Fruit fly (Drosophila melanogaster): ENCODE measurements around the gene comt.

comt gene

dm6 chrX:13214056-13214455 is 44.8 kb upstream of the comt start (continued):
- TF ChIP-seq CG8319 (GFP tag; optimal IDR thresholded peaks at IDR 0.05) (peak; percentile 43), spab (GFP tag; optimal IDR thresholded peaks at IDR 0.05) (no peak), CG34406 (GFP tag; optimal IDR thresholded peaks at IDR 0.05) (peak; percentile 46), Smox (GFP tag; optimal IDR thresholded peaks at IDR 0.05) (peak; percentile 58), CG3032 (tag; optimal IDR thresholded peaks at IDR 0.05) (peak; percentile 36), pdm3 (GFP tag; optimal IDR thresholded peaks at IDR 0.05) (peak; percentile 74), Eip93F (GFP tag; optimal IDR thresholded peaks at IDR 0.05) (no peak), CG32006 (GFP tag; optimal IDR thresholded peaks at IDR 0.05) (peak; percentile 66)

dm6 chrX:13219290-13219689 is 39.5 kb upstream of the comt start:
- TF ChIP-seq Hr39 (GFP tag; optimal IDR thresholded peaks at IDR 0.05) (no peak), Hr38 (GFP tag; optimal IDR thresholded peaks at IDR 0.05) (no peak), Met (GFP tag; optimal IDR thresholded peaks at IDR 0.05) (no peak), CG8119 (GFP tag; IDR thresholded peaks at IDR 0.05) (no peak), vri (GFP tag; optimal IDR thresholded peaks at IDR 0.05) (no peak), Ets21C (GFP tag; optimal IDR thresholded peaks at IDR 0.05) (no peak)

DNA sequence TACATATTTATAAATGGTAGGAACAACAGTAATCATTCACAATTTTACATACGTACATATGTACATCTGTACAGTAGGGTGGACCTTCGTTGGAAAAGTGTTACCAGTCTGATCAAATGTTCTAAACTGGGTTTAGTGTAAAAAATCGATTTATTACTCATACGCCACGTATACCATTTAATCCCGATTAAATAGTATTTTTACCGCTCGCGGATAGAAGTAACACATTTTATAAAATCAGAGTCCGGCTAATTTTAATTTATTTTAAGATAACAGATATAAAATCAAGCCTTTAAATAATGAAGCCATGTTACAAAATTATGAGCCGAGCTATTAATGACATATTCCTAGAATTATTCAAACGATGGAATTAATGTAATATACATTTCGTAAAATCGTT is 38.4 kb upstream of the comt start:
- TF ChIP-seq CG1621 (tag; optimal IDR thresholded peaks at IDR 0.05): no peak
- no peak for TF ChIP-seq CG16779 (tag; optimal IDR thresholded peaks at IDR 0.05)
- TF ChIP-seq svp (GFP tag): no peak
- no peak for TF ChIP-seq Gug (GFP tag; IDR thresholded peaks at IDR 0.05)
- no peak for TF ChIP-seq CG11294 (GFP tag; IDR thresholded peaks at IDR 0.05)
- TF ChIP-seq cyc (GFP tag; optimal IDR thresholded peaks at IDR 0.05): no peak
- TF ChIP-seq Smox (GFP tag; optimal IDR thresholded peaks at IDR 0.05): peak; percentile 54
- no peak for TF ChIP-seq fkh (GFP tag; optimal IDR thresholded peaks at IDR 0.05)
- no peak for TF ChIP-seq CG8319 (GFP tag; optimal IDR thresholded peaks at IDR 0.05)
- no peak for TF ChIP-seq Eip75B (GFP tag; optimal IDR thresholded peaks at IDR 0.05)
- TF ChIP-seq net (GFP tag; optimal IDR thresholded peaks at IDR 0.05): no peak
- no peak for TF ChIP-seq CG10669 (GFP tag; optimal IDR thresholded peaks at IDR 0.05)
- peak; percentile 50 for TF ChIP-seq esn (GFP tag; optimal IDR thresholded peaks at IDR 0.05)
- TF ChIP-seq acj6 (GFP tag; optimal IDR thresholded peaks at IDR 0.05): no peak
- no peak for TF ChIP-seq Eip93F (GFP tag; optimal IDR thresholded peaks at IDR 0.05)
- TF ChIP-seq CG8632 (GFP tag; optimal IDR thresholded peaks at IDR 0.05): no peak
- TF ChIP-seq Lpt (GFP tag; optimal IDR thresholded peaks at IDR 0.05): no peak
- TF ChIP-seq Sox102F (GFP tag; optimal IDR thresholded peaks at IDR 0.05): peak; percentile 17
- no peak for TF ChIP-seq Hr38 (GFP tag; optimal IDR thresholded peaks at IDR 0.05)
- no peak for TF ChIP-seq Sox14 (GFP tag; optimal IDR thresholded peaks at IDR 0.05)
- no peak for TF ChIP-seq ss (GFP tag; optimal IDR thresholded peaks at IDR 0.05)
- TF ChIP-seq spab (GFP tag; optimal IDR thresholded peaks at IDR 0.05): no peak
- TF ChIP-seq topi (GFP tag; optimal IDR thresholded peaks at IDR 0.05): peak; percentile 52
- no peak for TF ChIP-seq CG7368 (GFP tag; optimal IDR thresholded peaks at IDR 0.05)
- no peak for TF ChIP-seq eg (GFP tag; IDR thresholded peaks at IDR 0.05)
- TF ChIP-seq CG9139 (GFP tag; optimal IDR thresholded peaks at IDR 0.05): no peak
- TF ChIP-seq OdsH (GFP tag; optimal IDR thresholded peaks at IDR 0.05): no peak
- no peak for TF ChIP-seq CG3032 (tag; optimal IDR thresholded peaks at IDR 0.05)
- no peak for TF ChIP-seq CG4318 (GFP tag; optimal IDR thresholded peaks at IDR 0.05)
- TF ChIP-seq Ets96B (tag; optimal IDR thresholded peaks at IDR 0.05): no peak
- TF ChIP-seq dac (GFP tag; optimal IDR thresholded peaks at IDR 0.05): no peak
- no peak for TF ChIP-seq fd85E (GFP tag; optimal IDR thresholded peaks at IDR 0.05)
- no peak for TF ChIP-seq CG6792 (GFP tag; optimal IDR thresholded peaks at IDR 0.05)
- TF ChIP-seq CG6854 (GFP tag; optimal IDR thresholded peaks at IDR 0.05): no peak
- TF ChIP-seq Hr4 (GFP tag; optimal IDR thresholded peaks at IDR 0.05): no peak
- no peak for TF ChIP-seq CG8119 (GFP tag; IDR thresholded peaks at IDR 0.05)
- TF ChIP-seq CG6163 (GFP tag; IDR thresholded peaks at IDR 0.05): no peak
- TF ChIP-seq CG6808 (GFP tag; optimal IDR thresholded peaks at IDR 0.05): no peak
- TF ChIP-seq achi (GFP tag; optimal IDR thresholded peaks at IDR 0.05): no peak
- TF ChIP-seq Sox15 (GFP tag; optimal IDR thresholded peaks at IDR 0.05): no peak
- peak; percentile 3 for TF ChIP-seq CG34406 (GFP tag; optimal IDR thresholded peaks at IDR 0.05)
- TF ChIP-seq CG10631 (GFP tag; optimal IDR thresholded peaks at IDR 0.05): no peak
- no peak for TF ChIP-seq CG3919 (GFP tag; optimal IDR thresholded peaks at IDR 0.05)
- no peak for TF ChIP-seq Ets21C (GFP tag; optimal IDR thresholded peaks at IDR 0.05)
